Worm (Caenorhabditis elegans): ENCODE results near the gene appg-1.

DNA sequence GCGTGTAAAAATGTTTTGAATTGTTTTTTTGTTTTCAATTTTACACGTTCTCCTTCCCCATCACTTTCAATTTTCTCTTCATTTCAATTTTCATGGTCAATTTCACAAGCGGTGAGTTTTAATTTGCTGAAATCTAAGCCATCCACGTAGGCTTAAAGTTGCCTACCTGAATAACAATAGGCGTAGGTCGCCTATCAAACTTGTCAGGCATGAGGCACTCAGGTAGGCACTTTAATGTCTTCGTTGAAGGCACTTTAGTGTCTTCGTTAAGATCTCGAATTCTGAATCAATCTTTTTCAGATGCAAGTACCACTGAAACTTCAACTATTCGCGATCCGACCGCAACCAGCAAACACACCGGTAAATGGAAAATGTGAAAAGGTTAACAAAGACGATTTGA lies 16.5 kb upstream of the appg-1 start, which contains the start of gene ZK970.8:
- TF ChIP-seq F13H6.1 (tag; optimal IDR thresholded peaks at IDR 0.05) (no peak), lin-13 (GFP tag; optimal IDR thresholded peaks at IDR 0.05) (no peak)

All from whole organism, L2 larva.